Worm (Caenorhabditis elegans) whole organism, L4/young adult: ENCODE results near the gene cyp-13B1.

Source experiments
- dao-5 ChIP-seq: sonication (generic microtip); optimal IDR thresholded peaks from 2 replicates; lab custom pipeline; 2016; ENCODE audit warnings: missing genotype, missing genetic modification characterization, moderate library complexity, missing compliant biosample characterization
- him-1 ChIP-seq: sonication (generic microtip); optimal IDR thresholded peaks from 2 replicates; lab custom pipeline; 2016; ENCODE audit warnings: missing genotype, missing genetic modification reagents, missing genetic modification characterization, missing compliant biosample characterization

- TF ChIP-seq him-1 (tag; lab: Kevin White, UChicago) (no peak), dao-5 (tag; lab: Kevin White, UChicago) (no peak)
Measured at ce11 chrX:13411306-13411705, 1.9 kb upstream of the cyp-13B1 start.
